Fruit fly (Drosophila melanogaster): Measurements from ENCODE around the gene CG4393.
A peak's percentile ranks its signal among the peaks of the same experiment; 100 is the strongest.

Gene CG4393

dm6 chr3R:23346893-23347396 is 37.6 kb downstream of the CG4393 start (continued):
- TF ChIP-seq achi (GFP tag; optimal IDR thresholded peaks at IDR 0.05) (peak; percentile 67), CG10669 (GFP tag; optimal IDR thresholded peaks at IDR 0.05) (peak; percentile 29), salr (GFP tag; optimal IDR thresholded peaks at IDR 0.05) (peak; percentile 1 to 70), CG9139 (GFP tag; optimal IDR thresholded peaks at IDR 0.05) (no peak), CG6854 (GFP tag; optimal IDR thresholded peaks at IDR 0.05) (peak; percentile 9), CG31627 (GFP tag; optimal IDR thresholded peaks at IDR 0.05) (peak; percentile 15), Hr4 (GFP tag; optimal IDR thresholded peaks at IDR 0.05) (peak; percentile 50), cyc (GFP tag; optimal IDR thresholded peaks at IDR 0.05) (peak; percentile 70), CG8119 (GFP tag; IDR thresholded peaks at IDR 0.05) (peak; percentile 66; the same call in 2 of the 3 replicates), CG16779 (tag; optimal IDR thresholded peaks at IDR 0.05) (peak; percentile 13), Sox14 (GFP tag; optimal IDR thresholded peaks at IDR 0.05) (peak; percentile 30), Gug (GFP tag; IDR thresholded peaks at IDR 0.05) (no peak), Hr39 (GFP tag; optimal IDR thresholded peaks at IDR 0.05) (peak; percentile 25), topi (GFP tag; optimal IDR thresholded peaks at IDR 0.05) (peak; percentile 50), CG3032 (tag; optimal IDR thresholded peaks at IDR 0.05) (peak; percentile 62), CG8319 (GFP tag; optimal IDR thresholded peaks at IDR 0.05) (no peak), CG6792 (GFP tag; optimal IDR thresholded peaks at IDR 0.05) (peak; percentile 61), Eip93F (GFP tag; optimal IDR thresholded peaks at IDR 0.05) (peak; percentile 18), dsx (GFP tag; optimal IDR thresholded peaks at IDR 0.05; ENCODE audit: poor library complexity, severe bottlenecking) (peak; percentile 12), dac (GFP tag; optimal IDR thresholded peaks at IDR 0.05) (no peak), esn (GFP tag; optimal IDR thresholded peaks at IDR 0.05) (peak; percentile 67), CG6163 (GFP tag; IDR thresholded peaks at IDR 0.05) (peak; percentile 63; the same call in 1 of the 3 replicates), CG1621 (tag; optimal IDR thresholded peaks at IDR 0.05) (no peak), Lpt (GFP tag; optimal IDR thresholded peaks at IDR 0.05) (peak; percentile 5), CG32006 (GFP tag; optimal IDR thresholded peaks at IDR 0.05) (peak; percentile 78), CG6808 (GFP tag; optimal IDR thresholded peaks at IDR 0.05) (peak; percentile 27), Sox15 (GFP tag; optimal IDR thresholded peaks at IDR 0.05) (peak; percentile 30), OdsH (GFP tag; optimal IDR thresholded peaks at IDR 0.05) (peak; percentile 72), spab (GFP tag; optimal IDR thresholded peaks at IDR 0.05) (peak; percentile 28), Hr38 (GFP tag; optimal IDR thresholded peaks at IDR 0.05) (no peak), Met (GFP tag; optimal IDR thresholded peaks at IDR 0.05) (peak; percentile 54), CG4318 (GFP tag; optimal IDR thresholded peaks at IDR 0.05) (peak; percentile 41), CG3919 (GFP tag; optimal IDR thresholded peaks at IDR 0.05) (peak; percentile 71)

- TF ChIP-seq CG6276 (GFP tag; optimal IDR thresholded peaks at IDR 0.05) (peak; percentile 28), svp (GFP tag) (peak; percentile 65), Hr4 (GFP tag; optimal IDR thresholded peaks at IDR 0.05) (no peak), OdsH (GFP tag; optimal IDR thresholded peaks at IDR 0.05) (no peak), topi (GFP tag; optimal IDR thresholded peaks at IDR 0.05) (no peak), Eip78C (GFP tag) (peak; percentile 58), CG4318 (GFP tag; optimal IDR thresholded peaks at IDR 0.05) (no peak), CG31627 (GFP tag; optimal IDR thresholded peaks at IDR 0.05) (no peak), Blimp-1 (GFP tag; optimal IDR thresholded peaks at IDR 0.05) (peak; percentile 15), Sox102F (GFP tag; optimal IDR thresholded peaks at IDR 0.05) (no peak), CG15336 (GFP tag; IDR thresholded peaks at IDR 0.05) (0 out of 2 replicates have a peak, but pooled peaks have one; percentile 13), salr (GFP tag; optimal IDR thresholded peaks at IDR 0.05) (no peak), CG8119 (GFP tag; IDR thresholded peaks at IDR 0.05) (no peak), Eip93F (GFP tag; optimal IDR thresholded peaks at IDR 0.05) (no peak), CG7368 (GFP tag; optimal IDR thresholded peaks at IDR 0.05) (no peak), CG11294 (GFP tag; IDR thresholded peaks at IDR 0.05) (no peak), Met (GFP tag; optimal IDR thresholded peaks at IDR 0.05) (no peak), CG11762 (GFP tag; optimal IDR thresholded peaks at IDR 0.05; ENCODE audit: insufficient read depth) (no peak), Hr38 (GFP tag; optimal IDR thresholded peaks at IDR 0.05) (no peak), CG6163 (GFP tag; IDR thresholded peaks at IDR 0.05) (peak; percentile 20; the same call in 2 of the 3 replicates), CG3919 (GFP tag; optimal IDR thresholded peaks at IDR 0.05) (no peak), pdm3 (GFP tag; optimal IDR thresholded peaks at IDR 0.05) (no peak), dac (GFP tag; optimal IDR thresholded peaks at IDR 0.05) (no peak), CG8632 (GFP tag; optimal IDR thresholded peaks at IDR 0.05) (no peak), CG32006 (GFP tag; optimal IDR thresholded peaks at IDR 0.05) (no peak), Ets21C (GFP tag; optimal IDR thresholded peaks at IDR 0.05) (no peak), CG6792 (GFP tag; optimal IDR thresholded peaks at IDR 0.05) (no peak), CG6808 (GFP tag; optimal IDR thresholded peaks at IDR 0.05) (no peak), CG16779 (tag; optimal IDR thresholded peaks at IDR 0.05) (peak; percentile 34), CG10669 (GFP tag; optimal IDR thresholded peaks at IDR 0.05) (no peak), CG10631 (GFP tag; optimal IDR thresholded peaks at IDR 0.05) (no peak), fkh (GFP tag; optimal IDR thresholded peaks at IDR 0.05) (no peak)
Measured at dm6 chr3R:23346007-23346681, 38.4 kb downstream of the CG4393 start, which contains the start of gene pnt. TSS of gene pnt (minus strand) at chr3R:23346167.

Measured in whole organism, prepupa.